Fruit fly (Drosophila melanogaster): Measurements from ENCODE around the gene CG32756.
A peak's percentile ranks its signal among the peaks of the same experiment; 100 is the strongest.
"Not testable (repeated sequence)": the region's sequence is repeated elsewhere in the genome, so short reads cannot be mapped to it uniquely, and the experiment has no call there.

CG32756 gene

DNA sequence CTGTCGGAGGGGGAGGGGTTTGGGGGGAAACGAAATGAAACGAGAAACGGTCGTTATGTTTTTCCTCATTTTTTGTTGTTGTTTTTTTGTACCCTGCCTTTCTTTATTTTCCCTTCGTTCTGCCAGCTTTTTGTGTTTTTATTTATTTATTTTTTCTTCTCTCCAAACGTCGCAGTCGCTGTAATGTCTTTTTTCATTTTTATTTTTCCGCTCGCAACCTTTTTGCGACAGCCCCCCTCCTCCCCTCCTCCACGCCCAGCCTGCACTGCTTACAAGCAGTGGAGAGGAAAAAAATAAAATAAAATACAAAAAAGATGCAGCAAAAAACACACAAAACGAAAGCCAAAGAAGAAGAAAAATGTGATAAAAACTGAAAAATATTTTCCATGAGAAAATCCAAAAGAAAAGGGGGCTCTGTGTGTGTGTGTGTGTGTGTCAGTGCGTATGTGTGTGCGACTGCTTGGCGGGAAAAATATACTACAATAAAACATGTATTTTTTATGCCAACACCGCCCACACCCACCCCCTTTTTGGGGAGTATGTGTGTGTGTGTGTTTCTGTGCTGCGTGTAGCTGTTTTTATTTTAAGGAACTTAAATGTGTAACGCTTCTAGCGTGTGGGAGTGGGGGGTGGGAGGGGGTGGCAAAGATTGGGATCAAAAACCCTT, 10.3 kb upstream of the CG32756 start (continued):
- no peak for TF ChIP-seq Ets21C (GFP tag; optimal IDR thresholded peaks at IDR 0.05)
- peak; percentile 78 for TF ChIP-seq spab (GFP tag; optimal IDR thresholded peaks at IDR 0.05)
- peak; percentile 35 for TF ChIP-seq Sox14 (GFP tag; optimal IDR thresholded peaks at IDR 0.05)
- TF ChIP-seq Lpt (GFP tag; optimal IDR thresholded peaks at IDR 0.05) = peak; percentile 91
- TF ChIP-seq fkh (GFP tag; optimal IDR thresholded peaks at IDR 0.05) = no peak
- TF ChIP-seq Eip93F (GFP tag; optimal IDR thresholded peaks at IDR 0.05) = no peak
- TF ChIP-seq CG6808 (GFP tag; optimal IDR thresholded peaks at IDR 0.05) = peak; percentile 89
- peak; percentile 55 for TF ChIP-seq achi (GFP tag; optimal IDR thresholded peaks at IDR 0.05)
- peak; percentile 20 for TF ChIP-seq acj6 (GFP tag; optimal IDR thresholded peaks at IDR 0.05)
- no peak for TF ChIP-seq Smox (GFP tag; optimal IDR thresholded peaks at IDR 0.05)
- TF ChIP-seq Eip78C (GFP tag) = peak; percentile 60
- TF ChIP-seq Sox102F (GFP tag; optimal IDR thresholded peaks at IDR 0.05) = no peak
- no peak for TF ChIP-seq CG8319 (GFP tag; optimal IDR thresholded peaks at IDR 0.05)
- TF ChIP-seq eg (GFP tag; IDR thresholded peaks at IDR 0.05) = peak; percentile 91
- peak; percentile 65 for TF ChIP-seq fd59A (GFP tag; optimal IDR thresholded peaks at IDR 0.05)
- TF ChIP-seq CG31627 (GFP tag; optimal IDR thresholded peaks at IDR 0.05) = no peak
- TF ChIP-seq CG6163 (GFP tag; IDR thresholded peaks at IDR 0.05) = peak; percentile 85
- TF ChIP-seq CG7368 (GFP tag; optimal IDR thresholded peaks at IDR 0.05) = peak; percentile 12
- TF ChIP-seq CG10631 (GFP tag; optimal IDR thresholded peaks at IDR 0.05) = peak; percentile 33
- peak; percentile 70 for TF ChIP-seq CG6854 (GFP tag; optimal IDR thresholded peaks at IDR 0.05)

DNA sequence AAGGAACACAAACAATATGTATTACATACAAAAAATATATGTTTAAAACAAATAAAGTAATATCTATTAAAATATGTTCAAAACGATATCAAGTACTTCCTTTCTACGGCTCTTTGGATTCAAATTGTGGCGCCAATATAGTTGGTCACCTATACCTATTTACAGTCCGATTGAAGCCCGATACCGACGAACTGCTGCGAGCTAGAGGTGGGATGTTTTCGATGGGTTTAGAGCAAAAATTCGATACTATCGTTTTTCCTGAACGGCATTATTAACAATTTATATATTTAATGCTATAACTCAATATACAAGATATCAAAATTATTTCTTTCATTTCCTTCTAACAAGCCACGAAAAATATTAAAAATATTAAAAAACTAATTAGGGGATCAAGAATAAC, 3.7 kb upstream of the CG32756 start:
- TF ChIP-seq CG1621 (tag; optimal IDR thresholded peaks at IDR 0.05) = peak; percentile 22
- peak; percentile 10 for TF ChIP-seq Eip78C (GFP tag)
- no peak for TF ChIP-seq CG15336 (GFP tag; IDR thresholded peaks at IDR 0.05)
- TF ChIP-seq CG3919 (GFP tag; optimal IDR thresholded peaks at IDR 0.05) = no peak

DNA sequence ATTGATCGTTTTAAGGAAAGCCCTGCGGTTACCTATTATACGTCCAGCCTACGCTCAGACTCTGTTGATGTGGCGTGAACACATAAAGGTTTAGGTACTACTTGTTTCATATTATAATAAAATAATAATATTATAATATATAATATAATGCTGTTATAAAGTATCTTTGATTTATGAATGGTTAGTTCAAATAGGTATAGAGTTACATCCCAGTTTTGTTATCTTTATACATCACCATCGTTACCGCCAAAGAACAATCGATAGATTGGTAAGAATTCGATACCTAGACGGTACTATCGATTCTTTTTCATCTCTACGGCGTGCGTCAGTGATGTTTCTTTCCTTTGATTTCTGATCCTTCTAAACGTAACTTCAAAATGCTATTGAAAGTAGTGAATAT, 3.2 kb upstream of the CG32756 start, which contains the start of gene CG12728:
Gene CG12728, plus strand, starts transcription at position 301 of the 400 bp plus-strand sequence.
- TF ChIP-seq acj6, Hr38, cyc (GFP tag; optimal IDR thresholded peaks at IDR 0.05): not testable (repeated sequence)

DNA sequence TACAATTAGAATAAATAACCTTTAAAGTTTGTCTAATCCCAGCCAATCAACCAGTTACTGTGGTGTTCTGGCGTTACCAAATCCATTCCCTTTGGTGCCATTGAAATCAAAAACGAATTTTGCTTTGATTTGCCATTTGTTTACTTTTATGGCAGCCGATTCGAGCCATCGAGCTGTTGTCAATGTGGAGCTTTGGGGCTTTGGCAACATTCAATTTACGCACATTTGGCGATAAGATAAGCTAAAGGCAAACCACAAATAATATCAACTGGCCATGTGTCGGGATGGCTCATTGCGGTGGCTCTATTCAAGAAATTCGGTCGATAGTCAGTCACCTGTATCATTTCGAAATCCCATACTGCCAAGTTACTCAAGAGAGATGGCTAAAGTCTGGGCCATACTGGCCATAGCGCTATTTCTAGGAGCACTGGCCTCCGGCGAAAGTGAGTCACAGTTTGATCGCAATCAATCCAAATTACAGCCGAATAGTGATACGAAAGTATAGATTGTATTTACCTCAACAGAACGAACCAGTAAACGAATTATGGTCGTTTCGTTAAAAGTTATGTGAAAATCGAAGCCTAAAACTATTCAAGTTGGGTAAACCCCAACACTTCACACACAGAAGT, 2.5 kb downstream of the CG32756 start, which contains the start of gene CG6041:
Gene CG6041, plus strand, starts transcription at position 291 of the 629 bp plus-strand sequence.
- TF ChIP-seq Sox102F (GFP tag; optimal IDR thresholded peaks at IDR 0.05) (no peak), CG3919 (GFP tag; optimal IDR thresholded peaks at IDR 0.05) (no peak), CG7368 (GFP tag; optimal IDR thresholded peaks at IDR 0.05) (no peak), Eip78C (GFP tag) (no peak), svp (GFP tag) (no peak), Sox15 (GFP tag; optimal IDR thresholded peaks at IDR 0.05) (no peak), OdsH (GFP tag; optimal IDR thresholded peaks at IDR 0.05) (no peak), CG11902 (GFP tag; optimal IDR thresholded peaks at IDR 0.05) (no peak), esn (GFP tag; optimal IDR thresholded peaks at IDR 0.05) (no peak), acj6 (GFP tag; optimal IDR thresholded peaks at IDR 0.05) (no peak), CG8119 (GFP tag; IDR thresholded peaks at IDR 0.05) (no peak), Ets96B (tag; optimal IDR thresholded peaks at IDR 0.05) (no peak), Gug (GFP tag; IDR thresholded peaks at IDR 0.05) (no peak), CG10669 (GFP tag; optimal IDR thresholded peaks at IDR 0.05) (no peak), CG11294 (GFP tag; IDR thresholded peaks at IDR 0.05) (no peak), topi (GFP tag; optimal IDR thresholded peaks at IDR 0.05) (no peak), fd85E (GFP tag; optimal IDR thresholded peaks at IDR 0.05) (no peak), Hr39 (GFP tag; optimal IDR thresholded peaks at IDR 0.05) (no peak), Eip93F (GFP tag; optimal IDR thresholded peaks at IDR 0.05) (no peak)

Measured in whole organism, prepupa.